Fruit fly (Drosophila melanogaster) whole organism, embryonic: ENCODE measurements around the gene CG17028.

Experiments used
- CG10565 ChIP-seq: fragments of 200-800 bp; sonication (Bioruptor generic); optimal IDR thresholded peaks from 3 replicates; lab custom pipeline; 2016; ENCODE audit warnings: missing biosample characterization, mild to moderate bottlenecking, missing genetic modification characterization
- CG12155 ChIP-seq: fragments of 200-800 bp; sonication (Bioruptor generic); optimal IDR thresholded peaks from 3 replicates; lab custom pipeline; 2016; ENCODE audit warnings: missing biosample characterization, missing genetic modification characterization
- CG12236 ChIP-seq: fragments of 200-800 bp; sonication (Bioruptor generic); optimal IDR thresholded peaks from 2 replicates; lab custom pipeline; 2016; ENCODE audit warnings: missing biosample characterization, missing genetic modification characterization
- CG1233 ChIP-seq: fragments of 200-800 bp; sonication (Bioruptor generic); optimal IDR thresholded peaks from 4 replicates; lab custom pipeline; 2018; ENCODE audit warnings: missing biosample characterization, mild to moderate bottlenecking, missing genetic modification characterization
- CG13296 ChIP-seq: fragments of 200-800 bp; sonication (Bioruptor generic); optimal IDR thresholded peaks from 3 replicates; lab custom pipeline; 2018; ENCODE audit warnings: missing biosample characterization, mild to moderate bottlenecking, missing genetic modification characterization
- CG13894 ChIP-seq: fragments of 200-800 bp; sonication (Bioruptor generic); optimal IDR thresholded peaks from 3 replicates; lab custom pipeline; 2018; ENCODE audit warnings: missing biosample characterization, mild to moderate bottlenecking, missing genetic modification characterization, moderate library complexity
- CG14441 ChIP-seq: fragments of 200-800 bp; sonication (Bioruptor generic); IDR thresholded peaks from 2 replicates; pipeline ENCODE4 v1.3.6; 2022; ENCODE audit warnings: missing biosample characterization, missing genetic modification characterization
- CG15696 ChIP-seq: fragments of 200-800 bp; sonication (Bioruptor generic); optimal IDR thresholded peaks from 2 replicates; lab custom pipeline; 2019; ENCODE audit warnings: missing biosample characterization, mild to moderate bottlenecking, missing genetic modification characterization, moderate library complexity
- CG16815 ChIP-seq: fragments of 200-800 bp; sonication (Bioruptor generic); optimal IDR thresholded peaks from 3 replicates; lab custom pipeline; 2017; ENCODE audit warnings: missing biosample characterization, mild to moderate bottlenecking, missing genetic modification characterization
- CG16863 ChIP-seq: fragments of 200-800 bp; sonication (Bioruptor generic); optimal IDR thresholded peaks from 3 replicates; lab custom pipeline; 2016; ENCODE audit warnings: missing biosample characterization, missing genetic modification characterization
- CG17912 ChIP-seq: fragments of 200-800 bp; sonication (Bioruptor generic); optimal IDR thresholded peaks from 2 replicates; lab custom pipeline; 2018; ENCODE audit warnings: missing biosample characterization, mild to moderate bottlenecking, missing genetic modification characterization
- CG30403 ChIP-seq: fragments of 200-800 bp; sonication (Bioruptor generic); optimal IDR thresholded peaks from 3 replicates; lab custom pipeline; 2016; ENCODE audit warnings: missing biosample characterization, missing genetic modification characterization
- CG33557 ChIP-seq: fragments of 200-800 bp; sonication (Bioruptor generic); optimal IDR thresholded peaks from 2 replicates; lab custom pipeline; 2019; ENCODE audit warnings: missing biosample characterization, mild to moderate bottlenecking, missing genetic modification characterization, moderate library complexity
- CG3407 ChIP-seq: fragments of 200-800 bp; sonication (Bioruptor generic); optimal IDR thresholded peaks from 2 replicates; lab custom pipeline; 2018; ENCODE audit warnings: missing biosample characterization, mild to moderate bottlenecking, missing genetic modification characterization
- CG43689 ChIP-seq: fragments of 200-800 bp; sonication (Bioruptor generic); IDR thresholded peaks from 2 replicates; pipeline ENCODE4 v1.3.6; 2022; ENCODE audit warnings: missing biosample characterization, missing genetic modification characterization
- CG5245 ChIP-seq: fragments of 200-800 bp; sonication (Bioruptor generic); optimal IDR thresholded peaks from 3 replicates; lab custom pipeline; 2016; ENCODE audit warnings: missing biosample characterization, missing genetic modification characterization
- CG7372 ChIP-seq: fragments of 200-800 bp; sonication (Bioruptor generic); IDR thresholded peaks from 2 replicates; pipeline ENCODE4 v1.3.6; 2022; ENCODE audit warnings: missing biosample characterization, missing genetic modification characterization
- CG7963 ChIP-seq: fragments of 200-800 bp; sonication (Bioruptor generic); IDR thresholded peaks from 3 replicates; pipeline ENCODE4 v1.3.6; 2022; ENCODE audit warnings: missing biosample characterization, missing genetic modification characterization; ENCODE audit not compliant: partially characterized antibody
- CG8924 ChIP-seq: fragments of 200-800 bp; optimal IDR thresholded peaks from 3 replicates; lab custom pipeline; 2019; ENCODE audit warnings: missing biosample characterization, mild to moderate bottlenecking, missing genetic modification characterization, moderate library complexity
- CG8944 ChIP-seq: fragments of 200-800 bp; sonication (Bioruptor generic); optimal IDR thresholded peaks from 3 replicates; lab custom pipeline; 2016; ENCODE audit warnings: missing biosample characterization, missing genetic modification characterization
- CrebB ChIP-seq: fragments of 200-800 bp; sonication (Bioruptor generic); optimal IDR thresholded peaks from 3 replicates; lab custom pipeline; 2018; ENCODE audit warnings: missing biosample characterization, mild to moderate bottlenecking, missing genetic modification characterization
- D19A ChIP-seq: fragments of 200-800 bp; optimal IDR thresholded peaks from 3 replicates; lab custom pipeline; 2019; ENCODE audit warnings: missing biosample characterization, mild to moderate bottlenecking, missing genetic modification characterization, moderate library complexity
- Dbx ChIP-seq: fragments of 200-800 bp; sonication (Bioruptor generic); IDR thresholded peaks from 3 replicates; pipeline ENCODE4 v1.3.6; 2022; ENCODE audit warnings: missing biosample characterization, missing genetic modification characterization
- Dref ChIP-seq: fragments of 200-800 bp; sonication (Bioruptor generic); IDR thresholded peaks from 2 replicates; pipeline ENCODE4 v1.3.6; 2022; ENCODE audit warnings: missing biosample characterization, missing genetic modification characterization
- H2.0 ChIP-seq: fragments of 200-800 bp; sonication (Bioruptor generic); IDR thresholded peaks from 2 replicates; pipeline ENCODE4 v1.3.6; 2022; ENCODE audit warnings: missing biosample characterization, missing genetic modification characterization
- HLHmδ ChIP-seq: fragments of 200-800 bp; sonication (Bioruptor generic); optimal IDR thresholded peaks from 2 replicates; lab custom pipeline; 2018; ENCODE audit warnings: missing biosample characterization, mild to moderate bottlenecking, missing genetic modification characterization, moderate library complexity
- HmgZ ChIP-seq: fragments of 200-800 bp; sonication (Bioruptor generic); optimal IDR thresholded peaks from 2 replicates; lab custom pipeline; 2018; ENCODE audit warnings: missing biosample characterization, mild to moderate bottlenecking, missing genetic modification characterization
- Hr39 ChIP-seq: fragments of >200 bp; optimal IDR thresholded peaks from 2 replicates; lab custom pipeline; 2017
- Med ChIP-seq: fragments of 200-800 bp; sonication (Bioruptor generic); peaks from one replicate; lab custom pipeline; 2016; ENCODE audit warnings: missing biosample characterization, missing genetic modification characterization, mild to moderate bottlenecking, inconsistent platforms, moderate library complexity
- Mes4 ChIP-seq: fragments of 200-800 bp; sonication (Bioruptor generic); optimal IDR thresholded peaks from 2 replicates; lab custom pipeline; 2016; ENCODE audit warnings: missing biosample characterization, missing genetic modification characterization
- Mrtf ChIP-seq: fragments of 200-800 bp; sonication (Bioruptor generic); IDR thresholded peaks from 3 replicates; pipeline ENCODE4 v1.3.6; 2022; ENCODE audit warnings: missing biosample characterization, missing genetic modification characterization
- Neu2 ChIP-seq: fragments of 200-800 bp; sonication (Bioruptor generic); optimal IDR thresholded peaks from 3 replicates; lab custom pipeline; 2016; ENCODE audit warnings: missing biosample characterization, missing genetic modification characterization, borderline replicate concordance
- Optix ChIP-seq: fragments of 200-800 bp; sonication (Bioruptor generic); IDR thresholded peaks from 3 replicates; pipeline ENCODE4 v1.3.6; 2022; ENCODE audit warnings: missing biosample characterization, missing genetic modification characterization
- TFAM ChIP-seq: fragments of 200-800 bp; sonication (Bioruptor generic); optimal IDR thresholded peaks from 2 replicates; lab custom pipeline; 2017; ENCODE audit warnings: missing biosample characterization, missing genetic modification characterization, inconsistent platforms
- Usf ChIP-seq: fragments of 200-800 bp; sonication (Bioruptor generic); optimal IDR thresholded peaks from 2 replicates; lab custom pipeline; 2017; ENCODE audit warnings: missing genotype, missing biosample characterization, missing genetic modification characterization
- Xbp1 ChIP-seq: fragments of 200-800 bp; sonication (Bioruptor generic); optimal IDR thresholded peaks from 3 replicates; lab custom pipeline; 2016; ENCODE audit warnings: missing biosample characterization, mild to moderate bottlenecking, missing genetic modification characterization
- aop ChIP-seq: fragments of 200-800 bp; sonication (Bioruptor generic); IDR thresholded peaks from 2 replicates; pipeline ENCODE4 v1.3.6; 2022; ENCODE audit warnings: missing biosample characterization, missing genetic modification characterization
- ap ChIP-seq: fragments of 200-800 bp; sonication (Bioruptor generic); IDR thresholded peaks from 2 replicates; pipeline ENCODE4 v1.3.6; 2022; ENCODE audit warnings: missing biosample characterization, missing genetic modification characterization
- bab2 ChIP-seq: fragments of 200-800 bp; sonication (Bioruptor generic); optimal IDR thresholded peaks from 2 replicates; lab custom pipeline; 2016; ENCODE audit warnings: missing biosample characterization, missing genetic modification characterization
- chif ChIP-seq, 2 experiments: fragments of 200-800 bp; sonication (Bioruptor generic); optimal IDR thresholded peaks; 3 replicates each; lab custom pipeline; 2016; ENCODE audit warnings: missing biosample characterization in 2 of 2, missing genetic modification characterization in 2 of 2
- gem ChIP-seq: fragments of 200-800 bp; sonication (Bioruptor generic); optimal IDR thresholded peaks from 2 replicates; lab custom pipeline; 2019; ENCODE audit warnings: missing biosample characterization, mild to moderate bottlenecking, missing genetic modification characterization, moderate library complexity
- gsb ChIP-seq: fragments of 200-800 bp; sonication (Bioruptor generic); IDR thresholded peaks from 2 replicates; pipeline ENCODE4 v1.3.6; 2022; ENCODE audit warnings: missing biosample characterization, missing genetic modification characterization
- insv ChIP-seq, 2 experiments: fragments of 200-800 bp; sonication (Bioruptor generic); optimal IDR thresholded peaks; 3 replicates each; lab custom pipeline; 2016 to 2018; ENCODE audit warnings: missing biosample characterization in 2 of 2, missing genetic modification characterization in 2 of 2
- lmd ChIP-seq: fragments of 200-800 bp; sonication (Bioruptor generic); IDR thresholded peaks from 2 replicates; pipeline ENCODE4 v1.3.6; 2022; ENCODE audit warnings: missing biosample characterization, missing genetic modification characterization
- nau ChIP-seq: fragments of 200-800 bp; sonication (Bioruptor generic); optimal IDR thresholded peaks from 3 replicates; lab custom pipeline; 2017; ENCODE audit warnings: missing biosample characterization, mild to moderate bottlenecking, missing genetic modification characterization, missing genetic modification reagents
- nom ChIP-seq: fragments of 200-800 bp; sonication (Bioruptor generic); optimal IDR thresholded peaks from 2 replicates; lab custom pipeline; 2017; ENCODE audit warnings: missing biosample characterization, missing genetic modification characterization, mild to moderate bottlenecking, moderate library complexity, missing genetic modification reagents
- phol ChIP-seq: fragments of 200-800 bp; sonication (Bioruptor generic); optimal IDR thresholded peaks from 3 replicates; lab custom pipeline; 2018; ENCODE audit warnings: missing biosample characterization, mild to moderate bottlenecking, missing genetic modification characterization, moderate library complexity
- sima ChIP-seq: fragments of 200-800 bp; sonication (Bioruptor generic); optimal IDR thresholded peaks from 2 replicates; lab custom pipeline; 2016; ENCODE audit warnings: missing biosample characterization, missing genetic modification characterization
- trh ChIP-seq: fragments of 200-800 bp; sonication (Bioruptor generic); optimal IDR thresholded peaks from 2 replicates; lab custom pipeline; 2016; ENCODE audit warnings: missing biosample characterization, missing genetic modification characterization
- zen2 ChIP-seq: fragments of 200-800 bp; sonication (Bioruptor generic); IDR thresholded peaks from 3 replicates; pipeline ENCODE4 v1.3.6; 2022; ENCODE audit warnings: missing biosample characterization, missing genetic modification characterization; ENCODE audit not compliant: partially characterized antibody

CG17028 gene

dm6 chr3L:16026065-16026789 lies 47.9 kb downstream of the CG17028 start (continued):
- TF ChIP-seq CG15696: peak; percentile 69
- peak; percentile 76 for TF ChIP-seq CG3407 (GFP tag; lab: Kevin White, UChicago)
- TF ChIP-seq CG12236 (GFP tag; lab: Kevin White, UChicago): peak; percentile 74
- TF ChIP-seq aop: no peak
- TF ChIP-seq phol (tag; lab: Kevin White, UChicago): peak; percentile 36
- TF ChIP-seq Mes4 (GFP tag; lab: Kevin White, UChicago): peak; percentile 72
- no peak for TF ChIP-seq CG12155
- TF ChIP-seq Med (GFP tag; lab: Kevin White, UChicago): peak; percentile 96
- TF ChIP-seq CG17912 (GFP tag; lab: Kevin White, UChicago): peak; percentile 39
- TF ChIP-seq sima (GFP tag; lab: Kevin White, UChicago): no peak
- TF ChIP-seq Xbp1 (GFP tag; lab: Kevin White, UChicago): no peak
- peak; percentile 59 for TF ChIP-seq CG13296 (GFP tag; lab: Kevin White, UChicago)
- TF ChIP-seq Mrtf (GFP tag; lab: Robert Waterston, UW): no peak
- TF ChIP-seq Dref (GFP tag; lab: Robert Waterston, UW): no peak
- no peak for TF ChIP-seq CG7372 (GFP tag; lab: Robert Waterston, UW)
- no peak for TF ChIP-seq Usf (GFP tag; lab: Kevin White, UChicago)
- no peak for TF ChIP-seq CG16815 (GFP tag; lab: Kevin White, UChicago)
- TF ChIP-seq trh: no peak
- peak; percentile 61; the same call in 1 of the 3 replicates for TF ChIP-seq Optix
- no peak for TF ChIP-seq lmd (GFP tag; lab: Robert Waterston, UW)
- TF ChIP-seq CG1233 (GFP tag; lab: Kevin White, UChicago): peak; percentile 68
- TF ChIP-seq TFAM: no peak
- no peak for TF ChIP-seq nom (GFP tag; lab: Kevin White, UChicago)
- peak; percentile 5 for TF ChIP-seq CG10565
- TF ChIP-seq nau (GFP tag; lab: Kevin White, UChicago): peak; percentile 75
- TF ChIP-seq Hr39 (lab: Kevin White, UChicago): no peak
- TF ChIP-seq bab2 (GFP tag; lab: Kevin White, UChicago): peak; percentile 81
- TF ChIP-seq insv (GFP tag; optimal IDR thresholded peaks at IDR 0.05; lab: Kevin White, UChicago): no peak
- TF ChIP-seq zen2: no peak
- no peak for TF ChIP-seq CG5245
- no peak for TF ChIP-seq CG13894 (tag; lab: Kevin White, UChicago)
- TF ChIP-seq CG8924 (tag; lab: Kevin White, UChicago): peak; percentile 54
- TF ChIP-seq gsb: 0 out of 2 replicates have a peak, but pooled peaks have one; percentile 29
- peak; percentile 48 for TF ChIP-seq CG8944
- TF ChIP-seq chif (GFP tag; optimal IDR thresholded peaks at IDR 0.05; lab: Kevin White, UChicago): peak; percentile 30 to 54
- no peak for TF ChIP-seq CG7963 (GFP tag; lab: Robert Waterston, UW)
- TF ChIP-seq CrebB: peak; percentile 70
- TF ChIP-seq CG43689 (GFP tag; lab: Robert Waterston, UW): 0 out of 2 replicates have a peak, but pooled peaks have one; percentile 20
- peak; percentile 68 for TF ChIP-seq CG16863 (GFP tag; lab: Kevin White, UChicago)
- TF ChIP-seq CG30403 (GFP tag; lab: Kevin White, UChicago): peak; percentile 20
- TF ChIP-seq Neu2 (GFP tag; lab: Kevin White, UChicago): no peak
- peak; percentile 60 for TF ChIP-seq gem (tag; lab: Kevin White, UChicago)
- TF ChIP-seq CG33557 (GFP tag; lab: Kevin White, UChicago): peak; percentile 85
- peak; percentile 6; the same call in 1 of the 2 replicates for TF ChIP-seq CG14441 (GFP tag; lab: Robert Waterston, UW)
- TF ChIP-seq HLHmδ: peak; percentile 87
- peak; percentile 44; the same call in 1 of the 2 replicates for TF ChIP-seq ap (GFP tag; lab: Robert Waterston, UW)
- TF ChIP-seq Dbx (GFP tag; lab: Robert Waterston, UW): peak; percentile 54; the same call in 1 of the 3 replicates
- TF ChIP-seq HmgZ (tag; lab: Kevin White, UChicago): peak; percentile 77
- TF ChIP-seq H2.0 (GFP tag; lab: Robert Waterston, UW): no peak
- no peak for TF ChIP-seq D19A
